Worm (Caenorhabditis elegans) whole organism, L2 larva: ENCODE data around the gene skpo-2.

Experiments used
- ama-1 ChIP-seq: fragments of 150-350 bp; optimal IDR thresholded peaks from 2 replicates; lab custom pipeline; 2018; ENCODE audit warnings: inconsistent platforms
- elt-3 ChIP-seq: sonication (generic microtip); optimal IDR thresholded peaks from 2 replicates; lab custom pipeline; 2017; ENCODE audit warnings: missing biosample characterization, missing genetic modification characterization

DNA sequence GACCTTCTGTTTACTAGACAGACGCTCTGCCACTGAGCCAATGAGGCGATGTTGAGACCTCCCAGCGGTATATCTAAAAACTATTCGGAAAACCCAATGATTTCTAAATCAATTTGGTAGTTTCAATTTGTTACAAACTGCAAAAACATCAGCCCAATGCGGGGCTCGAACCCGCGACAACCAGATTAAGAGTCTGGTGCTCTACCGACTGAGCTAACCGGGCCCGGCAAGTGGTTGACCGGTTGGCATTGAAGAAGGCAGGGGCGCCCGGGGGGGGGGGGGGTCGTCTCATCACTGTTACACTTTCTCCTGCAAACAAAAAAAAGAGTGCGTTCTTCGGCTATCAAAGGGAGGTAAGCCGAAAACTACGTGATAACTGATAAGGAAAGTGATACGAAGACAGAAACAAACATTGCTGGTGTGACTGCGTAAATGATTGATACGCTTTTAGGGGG is 3.0 kb upstream of the skpo-2 start:
- TF ChIP-seq ama-1 (lab: Kevin White, UChicago) (no peak), elt-3 (tag; lab: Kevin White, UChicago) (no peak)
